Fruit fly (Drosophila melanogaster): Measurements from ENCODE around the gene CG1764.

- TF ChIP-seq Blimp-1 (GFP tag; optimal IDR thresholded peaks at IDR 0.05): no peak
- TF ChIP-seq CG11902 (GFP tag; optimal IDR thresholded peaks at IDR 0.05): no peak
- no peak for TF ChIP-seq vri (GFP tag; optimal IDR thresholded peaks at IDR 0.05)
- TF ChIP-seq Lpt (GFP tag; optimal IDR thresholded peaks at IDR 0.05): no peak
- TF ChIP-seq CG16779 (tag; optimal IDR thresholded peaks at IDR 0.05): no peak
- TF ChIP-seq CG6808 (GFP tag; optimal IDR thresholded peaks at IDR 0.05): no peak
- no peak for TF ChIP-seq CG6854 (GFP tag; optimal IDR thresholded peaks at IDR 0.05)
- TF ChIP-seq CG4318 (GFP tag; optimal IDR thresholded peaks at IDR 0.05): peak; percentile 11
Observed at dm6 chrX:13253062-13253724, 49.0 kb downstream of the CG1764 start.
